Worm (Caenorhabditis elegans): Measurements from ENCODE around the gene D2023.6.

Gene D2023.6

ce11 chrV:11803518-11803994 lies 23.6 kb upstream of the D2023.6 start (continued):
- TF ChIP-seq daf-19 (GFP tag; conservative IDR thresholded peaks at IDR 0.05) = no peak
- no peak for TF ChIP-seq R02D3.7 (tag; optimal IDR thresholded peaks at IDR 0.05)
- peak; percentile 8 for TF ChIP-seq nhr-48 (tag; optimal IDR thresholded peaks at IDR 0.05)
- TF ChIP-seq nhr-102 (tag; optimal IDR thresholded peaks at IDR 0.05) = no peak
- peak; percentile 28 for TF ChIP-seq dve-1 (tag; optimal IDR thresholded peaks at IDR 0.05; ENCODE audit: insufficient read depth)

ce11 chrV:11809935-11810334 lies 17.2 kb upstream of the D2023.6 start:
- no peak for TF ChIP-seq nhr-237 (tag; optimal IDR thresholded peaks at IDR 0.05)
- TF ChIP-seq aha-1 (tag) = peak; percentile 77

DNA sequence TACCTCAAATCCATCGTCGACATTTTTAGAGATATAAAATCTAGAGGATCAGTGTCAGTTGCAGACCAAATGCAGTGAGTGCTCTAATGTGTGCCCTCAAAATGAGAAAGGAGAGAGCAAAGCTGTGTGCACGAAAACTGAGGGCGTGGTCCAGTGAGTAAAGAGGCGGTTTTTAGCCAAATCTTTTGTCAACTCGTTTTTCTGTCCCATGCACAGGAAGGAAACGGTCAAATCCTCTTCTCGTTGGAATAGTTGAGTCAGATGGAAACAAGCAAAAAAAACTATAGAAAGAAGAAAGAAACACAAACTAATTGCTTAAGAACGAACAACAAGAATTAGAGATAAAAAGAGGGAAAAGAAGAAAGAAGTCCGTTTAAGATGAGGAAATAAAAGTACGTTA lies 15.2 kb upstream of the D2023.6 start, which contains the start of gene D2023.3:
Gene D2023.3, minus strand, starts transcription at position 101 of the 400 bp plus-strand sequence.
- TF ChIP-seq unc-62 (GFP tag; optimal IDR thresholded peaks at IDR 0.05 in 1 of 2) (peak in 1 of 2 experiments; percentile 72), unc-62 (tag; optimal IDR thresholded peaks at IDR 0.05) (no peak), F49E8.2 (tag; optimal IDR thresholded peaks at IDR 0.05; ENCODE audit: borderline replicate concordance) (no peak), dmd-6 (GFP tag; IDR thresholded peaks at IDR 0.05) (no peak)

ce11 chrV:11815566-11815965 lies 11.6 kb upstream of the D2023.6 start:
- no peak for TF ChIP-seq nhr-111 (GFP tag; optimal IDR thresholded peaks at IDR 0.05)
- no peak for TF ChIP-seq F10B5.3 (tag; optimal IDR thresholded peaks at IDR 0.05)

ce11 chrV:11817263-11817726 lies 9.9 kb upstream of the D2023.6 start:
- TF ChIP-seq jun-1 (tag; optimal IDR thresholded peaks at IDR 0.05) = no peak
- TF ChIP-seq zag-1 (tag; optimal IDR thresholded peaks at IDR 0.05) = no peak
- TF ChIP-seq nhr-76 (tag; optimal IDR thresholded peaks at IDR 0.05) = no peak
- no peak for TF ChIP-seq ceh-32 (tag; optimal IDR thresholded peaks at IDR 0.05; ENCODE audit: poor library complexity)
- TF ChIP-seq duxl-1 (tag; optimal IDR thresholded peaks at IDR 0.05; ENCODE audit: poor library complexity) = no peak
- TF ChIP-seq F37D6.2 (tag; optimal IDR thresholded peaks at IDR 0.05) = no peak
- TF ChIP-seq skn-1 (tag; optimal IDR thresholded peaks at IDR 0.05) = no peak
- no peak for TF ChIP-seq ama-1 (optimal IDR thresholded peaks at IDR 0.05)
- peak; percentile 25; the same call in 1 of the 2 replicates for TF ChIP-seq dmd-6 (GFP tag; IDR thresholded peaks at IDR 0.05)
- TF ChIP-seq lin-29 (GFP tag; IDR thresholded peaks at IDR 0.05) = no peak
- no peak for TF ChIP-seq aha-1 (tag)
- no peak for TF ChIP-seq nhr-6 (tag; optimal IDR thresholded peaks at IDR 0.05)
- no peak for TF ChIP-seq daf-8 (GFP tag; IDR thresholded peaks at IDR 0.05)
- TF ChIP-seq daf-19 (GFP tag; conservative IDR thresholded peaks at IDR 0.05) = no peak
- TF ChIP-seq T20F7.1 (GFP tag; optimal IDR thresholded peaks at IDR 0.05) = no peak
- TF ChIP-seq ctbp-1 (GFP tag; IDR thresholded peaks at IDR 0.05) = no peak
- 0 out of 2 replicates have a peak, but pooled peaks have one; percentile 14 for TF ChIP-seq F44E2.7 (GFP tag; IDR thresholded peaks at IDR 0.05)
- peak; percentile 58; the same call in 1 of the 2 replicates for TF ChIP-seq php-3 (GFP tag; IDR thresholded peaks at IDR 0.05)
- no peak for TF ChIP-seq snpc-4 (tag; optimal IDR thresholded peaks at IDR 0.05)
- no peak for TF ChIP-seq daf-16 (GFP tag; optimal IDR thresholded peaks at IDR 0.05)
- TF ChIP-seq daf-16 (tag; optimal IDR thresholded peaks at IDR 0.05) = no peak
- TF ChIP-seq dmd-9 (GFP tag; IDR thresholded peaks at IDR 0.05) = no peak
- TF ChIP-seq madf-9 (GFP tag; conservative IDR thresholded peaks at IDR 0.05) = no peak
- TF ChIP-seq set-16 (GFP tag; IDR thresholded peaks at IDR 0.05) = no peak
- no peak for TF ChIP-seq nhr-77 (tag; optimal IDR thresholded peaks at IDR 0.05)
- no peak for TF ChIP-seq ZK546.5 (tag; optimal IDR thresholded peaks at IDR 0.05)
- no peak for TF ChIP-seq lin-15B (tag; optimal IDR thresholded peaks at IDR 0.05)
- no peak for TF ChIP-seq spr-1 (tag; optimal IDR thresholded peaks at IDR 0.05)
- TF ChIP-seq Y48G9A.11 (GFP tag; IDR thresholded peaks at IDR 0.05) = no peak; the same call in 1 of the 2 replicates
- TF ChIP-seq T26A8.4 (GFP tag; IDR thresholded peaks at IDR 0.05) = peak; percentile 74
- TF ChIP-seq lin-39 (tag; optimal IDR thresholded peaks at IDR 0.05) = no peak
- no peak for TF ChIP-seq Y5F2A.4 (GFP tag; optimal IDR thresholded peaks at IDR 0.05)
- no peak for TF ChIP-seq ceh-20 (GFP tag; IDR thresholded peaks at IDR 0.05)
- TF ChIP-seq lim-7 (GFP tag; IDR thresholded peaks at IDR 0.05) = 0 out of 2 replicates have a peak, but pooled peaks have one; percentile 10
- TF ChIP-seq nhr-28 (tag; optimal IDR thresholded peaks at IDR 0.05) = no peak
